Worm (Caenorhabditis elegans) whole organism, L1 larva: Measurements from ENCODE around the gene msp-64.

ENCODE experiments used
- alr-1 ChIP-seq: fragments of 200-800 bp; sonication (Bioruptor generic); optimal IDR thresholded peaks from 2 replicates; lab custom pipeline; 2018; ENCODE audit warnings: borderline replicate concordance, mild to moderate bottlenecking, missing genetic modification characterization, missing compliant biosample characterization
- aly-2 ChIP-seq: fragments of 150-350 bp; optimal IDR thresholded peaks from 2 replicates; lab custom pipeline; 2014; ENCODE audit warnings: missing biosample characterization, missing genetic modification characterization
- dpl-1 ChIP-seq, 3 experiments: fragments of 150-350 bp in 2 of 3; sonication (generic microtip) in 1 of 3; optimal IDR thresholded peaks; 2 replicates each; lab custom pipeline; 2014 to 2017; ENCODE audit warnings: missing biosample characterization in 3 of 3, missing genetic modification characterization in 3 of 3, missing genetic modification reagents in 3 of 3
- elt-2 ChIP-seq: sonication (generic microtip); optimal IDR thresholded peaks from 2 replicates; lab custom pipeline; 2016; ENCODE audit warnings: missing genetic modification characterization, mild to moderate bottlenecking, inconsistent platforms, missing compliant biosample characterization, missing genetic modification reagents
- fos-1 ChIP-seq: fragments of 150-350 bp; optimal IDR thresholded peaks from 2 replicates; lab custom pipeline; 2014; ENCODE audit warnings: missing biosample characterization, missing genetic modification characterization
- isw-1 ChIP-seq: fragments of 200-800 bp; sonication (Bioruptor generic); IDR thresholded peaks from 2 replicates; pipeline ENCODE4 v1.3.6; 2022; ENCODE audit warnings: missing genetic modification characterization, missing compliant biosample characterization
- lin-39 ChIP-seq: fragments of 150-350 bp; optimal IDR thresholded peaks from 2 replicates; lab custom pipeline; 2014; ENCODE audit warnings: missing biosample characterization, missing genetic modification reagents, missing genetic modification characterization
- lir-3 ChIP-seq: sonication (generic microtip); optimal IDR thresholded peaks from 2 replicates; lab custom pipeline; 2016; ENCODE audit warnings: mild to moderate bottlenecking, missing genetic modification characterization, moderate library complexity, missing compliant biosample characterization; ENCODE audit not compliant: poor library complexity
- nhr-12 ChIP-seq: sonication (generic microtip); optimal IDR thresholded peaks from 2 replicates; lab custom pipeline; 2017; ENCODE audit warnings: missing biosample characterization, missing genetic modification characterization
- nhr-19 ChIP-seq: fragments of 200-800 bp; sonication (Bioruptor generic); conservative IDR thresholded peaks from 2 replicates; pipeline ENCODE4 v1.3.6; 2022; ENCODE audit warnings: missing genetic modification characterization, missing compliant biosample characterization
- nhr-71 ChIP-seq: sonication (generic microtip); optimal IDR thresholded peaks from 2 replicates; lab custom pipeline; 2016; ENCODE audit warnings: mild to moderate bottlenecking, missing genetic modification characterization, moderate library complexity, missing compliant biosample characterization
- sox-4 ChIP-seq: sonication (generic microtip); optimal IDR thresholded peaks from 2 replicates; lab custom pipeline; 2016; ENCODE audit warnings: missing genetic modification characterization, missing compliant biosample characterization
- unc-62 ChIP-seq: fragments of 150-350 bp; optimal IDR thresholded peaks from 2 replicates; lab custom pipeline; 2014; ENCODE audit warnings: missing biosample characterization, missing genetic modification reagents, missing genetic modification characterization
- ztf-4 ChIP-seq: fragments of 150-350 bp; optimal IDR thresholded peaks from 2 replicates; lab custom pipeline; 2014; ENCODE audit warnings: missing biosample characterization, missing genetic modification characterization

ce11 chrII:5854122-5854521, 44.0 kb upstream of the msp-64 start, which contains the start of gene H41C03.1:
- no peak for TF ChIP-seq lir-3 (tag; lab: Kevin White, UChicago)
- TF ChIP-seq ztf-4 (tag; lab: Kevin White, UChicago), result no peak
- no peak for TF ChIP-seq unc-62 (GFP tag; lab: Kevin White, UChicago)
- TF ChIP-seq nhr-19 (GFP tag; lab: Robert Waterston, UW), result no peak
- TF ChIP-seq nhr-71, result no peak
- TF ChIP-seq dpl-1 (GFP tag; optimal IDR thresholded peaks at IDR 0.05; lab: Kevin White, UChicago), result no peak
- no peak for TF ChIP-seq isw-1 (GFP tag; lab: Robert Waterston, UW)
- no peak for TF ChIP-seq nhr-12 (tag; lab: Kevin White, UChicago)
- no peak for TF ChIP-seq alr-1 (tag; lab: Kevin White, UChicago)
- no peak for TF ChIP-seq fos-1 (tag; lab: Kevin White, UChicago)
- TF ChIP-seq sox-4 (tag; lab: Kevin White, UChicago), result no peak
- TF ChIP-seq elt-2 (tag; lab: Kevin White, UChicago), result no peak
- TF ChIP-seq lin-39 (tag; lab: Kevin White, UChicago), result no peak
- TF ChIP-seq aly-2 (tag; lab: Kevin White, UChicago), result no peak
